Worm (Caenorhabditis elegans) whole organism, mixed stage, embryonic: ENCODE measurements around the gene vha-13.

Experiments used
- M03D4.4 ChIP-seq: sonication (generic microtip); optimal IDR thresholded peaks from 2 replicates; lab custom pipeline; 2017; ENCODE audit warnings: mild to moderate bottlenecking, missing genetic modification characterization, missing compliant biosample characterization
- ceh-83 ChIP-seq: fragments of 200-800 bp; sonication (Bioruptor generic); optimal IDR thresholded peaks from 2 replicates; lab custom pipeline; 2018; ENCODE audit warnings: mild to moderate bottlenecking, missing genetic modification characterization, missing compliant biosample characterization
- ces-1 ChIP-seq: fragments of 150-350 bp; optimal IDR thresholded peaks from 2 replicates; lab custom pipeline; 2014; ENCODE audit warnings: missing biosample characterization, missing genetic modification reagents, missing genetic modification characterization
- elt-3 ChIP-seq: fragments of 150-350 bp; optimal IDR thresholded peaks from 2 replicates; lab custom pipeline; 2014; ENCODE audit warnings: missing biosample characterization, missing genetic modification characterization
- lsy-2 ChIP-seq: fragments of 150-350 bp; optimal IDR thresholded peaks from 2 replicates; lab custom pipeline; 2014; ENCODE audit warnings: missing biosample characterization, missing genetic modification characterization
- mep-1 ChIP-seq: fragments of 150-350 bp; optimal IDR thresholded peaks from 2 replicates; lab custom pipeline; 2017; ENCODE audit warnings: missing biosample characterization, missing genetic modification reagents, missing genetic modification characterization, inconsistent platforms
- nhr-12 ChIP-seq: fragments of 150-350 bp; optimal IDR thresholded peaks from 2 replicates; lab custom pipeline; 2014; ENCODE audit warnings: missing biosample characterization, missing genetic modification characterization
- nhr-237 ChIP-seq: fragments of 150-350 bp; optimal IDR thresholded peaks from 2 replicates; lab custom pipeline; 2014; ENCODE audit warnings: missing biosample characterization, missing genetic modification characterization
- pha-4 ChIP-seq: fragments of 150-350 bp; optimal IDR thresholded peaks from 2 replicates; lab custom pipeline; 2018; ENCODE audit warnings: missing biosample characterization, missing genetic modification reagents, missing genetic modification characterization
- snpc-4 ChIP-seq: fragments of 150-350 bp; optimal IDR thresholded peaks from 2 replicates; lab custom pipeline; 2014; ENCODE audit warnings: missing biosample characterization, missing genetic modification characterization
- unc-39 ChIP-seq: fragments of 150-350 bp; optimal IDR thresholded peaks from 2 replicates; lab custom pipeline; 2014; ENCODE audit warnings: missing biosample characterization, missing genetic modification characterization
- unc-62 ChIP-seq: fragments of 150-350 bp; optimal IDR thresholded peaks from 2 replicates; lab custom pipeline; 2014; ENCODE audit warnings: missing biosample characterization, missing genetic modification reagents, missing genetic modification characterization
- ztf-11 ChIP-seq: fragments of 150-350 bp; optimal IDR thresholded peaks from 2 replicates; lab custom pipeline; 2014; ENCODE audit warnings: missing biosample characterization, missing genetic modification characterization

DNA sequence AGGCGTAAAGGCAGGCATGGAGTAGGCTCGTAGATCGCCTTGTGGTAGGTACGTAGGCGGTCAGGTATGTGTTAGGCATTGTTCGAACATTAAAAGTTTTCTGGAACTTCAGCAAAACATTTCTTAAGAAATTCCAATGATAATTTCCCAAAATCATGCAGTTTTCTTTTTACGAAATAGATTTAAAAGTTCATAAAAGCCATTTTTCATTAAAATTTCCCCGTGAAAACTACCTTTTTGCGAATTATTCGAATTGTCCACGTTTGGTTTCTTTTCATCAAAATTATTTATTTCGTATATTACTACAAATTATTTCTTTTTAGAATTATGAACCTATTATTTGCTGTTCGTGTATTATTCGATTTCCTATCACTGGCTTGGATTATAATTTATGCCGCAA, 43.2 kb downstream of the vha-13 start, which contains the start of gene C15H11.13:
- TF ChIP-seq pha-4 (tag; lab: Kevin White, UChicago): no peak
- no peak for TF ChIP-seq lsy-2
- TF ChIP-seq unc-39 (tag; lab: Kevin White, UChicago): no peak
- no peak for TF ChIP-seq snpc-4 (tag; lab: Kevin White, UChicago)
- no peak for TF ChIP-seq elt-3 (tag; lab: Kevin White, UChicago)
- TF ChIP-seq ces-1: no peak
- TF ChIP-seq nhr-237 (tag; lab: Kevin White, UChicago): no peak
- TF ChIP-seq nhr-12: no peak
- TF ChIP-seq ztf-11: no peak
- no peak for TF ChIP-seq M03D4.4
- no peak for TF ChIP-seq ceh-83
- no peak for TF ChIP-seq unc-62 (GFP tag; lab: Kevin White, UChicago)
- no peak for TF ChIP-seq mep-1 (tag; lab: Kevin White, UChicago)
